Fruit fly (Drosophila melanogaster): Measurements from ENCODE around the gene Msp300.
A peak's percentile ranks its signal among the peaks of the same experiment; 100 is the strongest.

Msp300 gene

dm6 chr2L:5100577-5100976 lies at the start of gene Msp300:
TSS of gene Msp300 (plus strand) at chr2L:5100877.
- TF ChIP-seq CoRest (tag; optimal IDR thresholded peaks at IDR 0.05) (no peak), bsh (GFP tag; optimal IDR thresholded peaks at IDR 0.05) (no peak), CG32532 (GFP tag; IDR thresholded peaks at IDR 0.05) (0 out of 2 replicates have a peak, but pooled peaks have one; percentile 5), usp (GFP tag; optimal IDR thresholded peaks at IDR 0.05) (no peak), Dip3 (GFP tag; optimal IDR thresholded peaks at IDR 0.05) (no peak), CG12769 (tag; optimal IDR thresholded peaks at IDR 0.05) (peak; percentile 39), insv (GFP tag; optimal IDR thresholded peaks at IDR 0.05) (no peak), fd64A (GFP tag; optimal IDR thresholded peaks at IDR 0.05) (no peak), ci (GFP tag; IDR thresholded peaks at IDR 0.05) (0 out of 3 replicates have a peak, but pooled peaks have one; percentile 43), sc (optimal IDR thresholded peaks at IDR 0.05) (no peak), sc (GFP tag; optimal IDR thresholded peaks at IDR 0.05) (no peak), Stat92E (GFP tag; optimal IDR thresholded peaks at IDR 0.05) (no peak), Deaf1 (tag; optimal IDR thresholded peaks at IDR 0.05) (peak; percentile 88), Doc2 (GFP tag; IDR thresholded peaks at IDR 0.05) (no peak), az2 (GFP tag; optimal IDR thresholded peaks at IDR 0.05) (no peak), Mrtf (GFP tag; IDR thresholded peaks at IDR 0.05) (no peak), CG10543 (GFP tag; optimal IDR thresholded peaks at IDR 0.05) (peak; percentile 13)

- TF ChIP-seq knrl (GFP tag; IDR thresholded peaks at IDR 0.05; ENCODE audit: partially characterized antibody): peak; percentile 27; the same call in 1 of the 3 replicates
- TF ChIP-seq br (optimal IDR thresholded peaks at IDR 0.05): no peak
- TF ChIP-seq CG2116 (GFP tag; optimal IDR thresholded peaks at IDR 0.05): peak; percentile 67
- TF ChIP-seq CG18476 (GFP tag; optimal IDR thresholded peaks at IDR 0.05): peak; percentile 76
- peak; percentile 77 for TF ChIP-seq Camta (GFP tag; optimal IDR thresholded peaks at IDR 0.05)
- TF ChIP-seq CG1792 (GFP tag; optimal IDR thresholded peaks at IDR 0.05): peak; percentile 60
- TF ChIP-seq C15 (GFP tag; IDR thresholded peaks at IDR 0.05): peak; percentile 64; the same call in 1 of the 3 replicates
- TF ChIP-seq Ssrp (tag; optimal IDR thresholded peaks at IDR 0.05): peak; percentile 66
- peak; percentile 81 for TF ChIP-seq CG31441 (GFP tag; IDR thresholded peaks at IDR 0.05)
- TF ChIP-seq GATAe (GFP tag; conservative IDR thresholded peaks at IDR 0.05): no peak; the same call in 1 of the 2 replicates
- TF ChIP-seq abd-A (tag; optimal IDR thresholded peaks at IDR 0.05): peak; percentile 68
- peak; percentile 84 for TF ChIP-seq mirr (GFP tag; optimal IDR thresholded peaks at IDR 0.05)
- TF ChIP-seq Spps (tag; optimal IDR thresholded peaks at IDR 0.05): peak; percentile 46
- peak; percentile 63 for TF ChIP-seq CG31224 (GFP tag; IDR thresholded peaks at IDR 0.05)
- TF ChIP-seq inv (GFP tag; IDR thresholded peaks at IDR 0.05; ENCODE audit: partially characterized antibody): no peak; the same call in 1 of the 2 replicates
- peak; percentile 62; the same call in 1 of the 2 replicates for TF ChIP-seq CG5953 (GFP tag; IDR thresholded peaks at IDR 0.05)
- TF ChIP-seq Med (GFP tag): peak; percentile 98
- peak; percentile 60 for TF ChIP-seq CG6654 (GFP tag; optimal IDR thresholded peaks at IDR 0.05)
- TF ChIP-seq CG7987 (GFP tag; optimal IDR thresholded peaks at IDR 0.05): peak; percentile 93
- peak; percentile 76 for TF ChIP-seq HLHmδ (GFP tag; optimal IDR thresholded peaks at IDR 0.05)
- no peak for TF ChIP-seq fd102C (GFP tag; optimal IDR thresholded peaks at IDR 0.05)
- 0 out of 2 replicates have a peak, but pooled peaks have one; percentile 32 for TF ChIP-seq CG10321 (GFP tag; IDR thresholded peaks at IDR 0.05)
- peak; percentile 84 for TF ChIP-seq Ptx1 (GFP tag; IDR thresholded peaks at IDR 0.05)
- peak; percentile 93 for TF ChIP-seq Ets97D (GFP tag; optimal IDR thresholded peaks at IDR 0.05)
- TF ChIP-seq tio (GFP tag; optimal IDR thresholded peaks at IDR 0.05): peak; percentile 83
- peak; percentile 75 for TF ChIP-seq sisA (GFP tag; IDR thresholded peaks at IDR 0.05)
- peak; percentile 54 for TF ChIP-seq Scr (GFP tag; IDR thresholded peaks at IDR 0.05; ENCODE audit: partially characterized antibody)
- TF ChIP-seq CG10431 (GFP tag; optimal IDR thresholded peaks at IDR 0.05): peak; percentile 49
- peak; percentile 51; the same call in 1 of the 2 replicates for TF ChIP-seq CG4360 (GFP tag; IDR thresholded peaks at IDR 0.05)
- TF ChIP-seq CG9797 (GFP tag; optimal IDR thresholded peaks at IDR 0.05): peak; percentile 61
- peak; percentile 75 for TF ChIP-seq CG6254 (GFP tag; optimal IDR thresholded peaks at IDR 0.05)
- peak; percentile 67 for TF ChIP-seq D (optimal IDR thresholded peaks at IDR 0.05)
- TF ChIP-seq D (GFP tag; optimal IDR thresholded peaks at IDR 0.05): peak; percentile 55
These were observed 48.2 kb upstream of the Msp300 start, which contains the start of gene senju for dm6 chr2L:5052367-5052914. TSS of gene senju (plus strand) at chr2L:5052843.

Measured in whole organism, embryonic.